Worm (Caenorhabditis elegans): ENCODE measurements around the gene twk-5.

DNA sequence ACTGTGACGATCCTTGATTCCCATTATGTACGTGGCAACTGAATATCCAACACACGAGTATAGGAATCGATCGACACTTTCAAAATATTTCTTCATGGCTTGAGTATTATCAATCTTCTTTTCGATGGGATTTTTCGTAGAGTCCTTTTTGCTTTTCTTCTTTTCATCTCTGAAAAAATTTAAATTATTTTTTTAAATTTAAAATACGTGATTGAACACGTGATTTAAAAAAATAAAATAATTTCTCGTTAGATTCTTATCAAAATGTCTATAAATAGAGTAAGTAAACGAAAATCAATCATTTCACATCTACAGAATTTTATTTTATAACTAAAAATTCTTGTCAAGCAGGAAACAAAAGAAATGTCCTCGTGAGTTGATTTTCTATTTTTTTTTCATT is 36.2 kb upstream of the twk-5 start, which contains the start of gene Y62F5A.10:
- TF ChIP-seq dve-1 (tag; optimal IDR thresholded peaks at IDR 0.05; ENCODE audit: insufficient read depth) = no peak
- no peak for TF ChIP-seq nhr-28 (tag; optimal IDR thresholded peaks at IDR 0.05)
- no peak for TF ChIP-seq attf-4 (tag; optimal IDR thresholded peaks at IDR 0.05)
